Fruit fly (Drosophila melanogaster): ENCODE data around the gene CG13775.

CG13775 gene

dm6 chr2L:6964022-6964434 is 7.3 kb upstream of the CG13775 start, which contains the start of the genes sip2 and Coprox (continued):
- TF ChIP-seq CG7987 (GFP tag; optimal IDR thresholded peaks at IDR 0.05) (no peak), ash1 (GFP tag; optimal IDR thresholded peaks at IDR 0.05) (no peak), Kr (GFP tag; optimal IDR thresholded peaks at IDR 0.05) (no peak), tna (GFP tag; IDR thresholded peaks at IDR 0.05; ENCODE audit: partially characterized antibody) (no peak), CG2129 (GFP tag; IDR thresholded peaks at IDR 0.05; ENCODE audit: partially characterized antibody) (no peak), gro (GFP tag; optimal IDR thresholded peaks at IDR 0.05) (no peak), pho (GFP tag; optimal IDR thresholded peaks at IDR 0.05) (no peak), Meics (GFP tag; optimal IDR thresholded peaks at IDR 0.05) (peak; percentile 79), onecut (GFP tag; IDR thresholded peaks at IDR 0.05) (no peak), Antp (GFP tag; optimal IDR thresholded peaks at IDR 0.05) (no peak), sc (optimal IDR thresholded peaks at IDR 0.05) (no peak), sc (GFP tag; optimal IDR thresholded peaks at IDR 0.05) (no peak), CG9876 (GFP tag; optimal IDR thresholded peaks at IDR 0.05) (no peak), CG34422 (GFP tag; IDR thresholded peaks at IDR 0.05) (0 out of 3 replicates have a peak, but pooled peaks have one; percentile 21), CG10462 (GFP tag; optimal IDR thresholded peaks at IDR 0.05) (peak; percentile 6), CG6689 (GFP tag; IDR thresholded peaks at IDR 0.05) (peak; percentile 69), CG32767 (GFP tag; IDR thresholded peaks at IDR 0.05) (peak; percentile 51; the same call in 1 of the 2 replicates), Mad (GFP tag; optimal IDR thresholded peaks at IDR 0.05) (no peak), Hr78 (GFP tag; optimal IDR thresholded peaks at IDR 0.05) (peak in 1 of 2 experiments; percentile 70), CG12236 (GFP tag; optimal IDR thresholded peaks at IDR 0.05) (no peak), CG10321 (GFP tag; IDR thresholded peaks at IDR 0.05) (no peak), CG11247 (GFP tag; IDR thresholded peaks at IDR 0.05) (no peak), sd (tag; optimal IDR thresholded peaks at IDR 0.05) (no peak), Chrac-16 (GFP tag; optimal IDR thresholded peaks at IDR 0.05) (peak; percentile 50), tap (tag; optimal IDR thresholded peaks at IDR 0.05) (no peak), bigmax (GFP tag; optimal IDR thresholded peaks at IDR 0.05) (no peak), CG11504 (tag; optimal IDR thresholded peaks at IDR 0.05) (no peak), CG18011 (GFP tag; optimal IDR thresholded peaks at IDR 0.05) (peak; percentile 52), CG18476 (GFP tag; optimal IDR thresholded peaks at IDR 0.05) (no peak), Adf1 (GFP tag; IDR thresholded peaks at IDR 0.05) (no peak), Tbp (GFP tag; optimal IDR thresholded peaks at IDR 0.05) (no peak), Xrp1 (GFP tag; IDR thresholded peaks at IDR 0.05) (peak; percentile 67), sug (tag; optimal IDR thresholded peaks at IDR 0.05) (peak; percentile 78), CG8944 (GFP tag; optimal IDR thresholded peaks at IDR 0.05) (no peak), CG4730 (GFP tag; IDR thresholded peaks at IDR 0.05) (peak; percentile 34; the same call in 1 of the 2 replicates), CG13624 (GFP tag; optimal IDR thresholded peaks at IDR 0.05) (no peak), zfh2 (GFP tag; optimal IDR thresholded peaks at IDR 0.05) (no peak), fd3F (GFP tag; optimal IDR thresholded peaks at IDR 0.05) (peak; percentile 50), mld (GFP tag; IDR thresholded peaks at IDR 0.05; ENCODE audit: partially characterized antibody) (no peak), CG3847 (GFP tag; IDR thresholded peaks at IDR 0.05) (no peak), CG6272 (GFP tag; IDR thresholded peaks at IDR 0.05) (no peak), gem (tag; optimal IDR thresholded peaks at IDR 0.05) (peak; percentile 87), CTCF (GFP tag; optimal IDR thresholded peaks at IDR 0.05) (no peak), CG18262 (tag; optimal IDR thresholded peaks at IDR 0.05) (peak; percentile 82), gcm (GFP tag; optimal IDR thresholded peaks at IDR 0.05) (peak; percentile 75), CG9215 (GFP tag; IDR thresholded peaks at IDR 0.05) (peak; percentile 46), kay (GFP tag; optimal IDR thresholded peaks at IDR 0.05) (peak; percentile 31), pzg (GFP tag; optimal IDR thresholded peaks at IDR 0.05) (peak; percentile 39), salm (tag; optimal IDR thresholded peaks at IDR 0.05) (peak; percentile 37), CG2889 (GFP tag; IDR thresholded peaks at IDR 0.05) (no peak), Hmx (GFP tag; optimal IDR thresholded peaks at IDR 0.05) (no peak), CG7963 (GFP tag; IDR thresholded peaks at IDR 0.05; ENCODE audit: partially characterized antibody) (no peak)

All from whole organism, embryonic.